Fruit fly (Drosophila melanogaster) whole organism, embryonic: ENCODE data around the gene meigo.
A peak's percentile ranks its signal among the peaks of the same experiment; 100 is the strongest.

ENCODE experiments used
- Ada2b ChIP-seq: fragments of 200-800 bp; sonication (Bioruptor generic); IDR thresholded peaks from 2 replicates; pipeline ENCODE4 v1.3.6; 2022; ENCODE audit warnings: missing biosample characterization, missing genetic modification characterization
- CG10321 ChIP-seq: fragments of 200-800 bp; sonication (Bioruptor generic); IDR thresholded peaks from 2 replicates; pipeline ENCODE4 v1.3.6; 2022; ENCODE audit warnings: missing biosample characterization, missing genetic modification characterization
- CG10654 ChIP-seq: fragments of 200-800 bp; sonication (Bioruptor generic); optimal IDR thresholded peaks from 2 replicates; lab custom pipeline; 2016; ENCODE audit warnings: missing biosample characterization, missing genetic modification characterization
- CG10959 ChIP-seq: fragments of 200-800 bp; sonication (Bioruptor generic); IDR thresholded peaks from 2 replicates; pipeline ENCODE4 v1.3.6; 2022; ENCODE audit warnings: missing biosample characterization, missing genetic modification characterization
- CG11456 ChIP-seq: fragments of 200-800 bp; sonication (Bioruptor generic); IDR thresholded peaks from 3 replicates; pipeline ENCODE4 v1.3.6; 2022; ENCODE audit warnings: missing biosample characterization, missing genetic modification characterization
- CG12236 ChIP-seq: fragments of 200-800 bp; sonication (Bioruptor generic); optimal IDR thresholded peaks from 2 replicates; lab custom pipeline; 2016; ENCODE audit warnings: missing biosample characterization, missing genetic modification characterization
- CG14710 ChIP-seq: fragments of 200-800 bp; sonication (Bioruptor generic); optimal IDR thresholded peaks from 3 replicates; lab custom pipeline; 2019; ENCODE audit warnings: missing biosample characterization, mild to moderate bottlenecking, missing genetic modification characterization, moderate library complexity
- CG17359 ChIP-seq: fragments of 200-800 bp; sonication (Bioruptor generic); optimal IDR thresholded peaks from 3 replicates; lab custom pipeline; 2018; ENCODE audit warnings: missing biosample characterization, mild to moderate bottlenecking, missing genetic modification characterization, moderate library complexity
- CG17829 ChIP-seq: fragments of 200-800 bp; optimal IDR thresholded peaks from 2 replicates; lab custom pipeline; 2019; ENCODE audit warnings: missing biosample characterization, mild to moderate bottlenecking, missing genetic modification characterization, moderate library complexity
- CG18599 ChIP-seq: fragments of 200-800 bp; sonication (Bioruptor generic); optimal IDR thresholded peaks from 3 replicates; lab custom pipeline; 2017; ENCODE audit warnings: missing biosample characterization, missing genetic modification characterization, mild to moderate bottlenecking, moderate library complexity, missing genetic modification reagents
- CG18619 ChIP-seq: fragments of 200-800 bp; sonication (Bioruptor generic); optimal IDR thresholded peaks from 3 replicates; lab custom pipeline; 2017; ENCODE audit warnings: missing biosample characterization, mild to moderate bottlenecking, missing genetic modification characterization
- CG2116 ChIP-seq: fragments of 200-800 bp; sonication (Bioruptor generic); optimal IDR thresholded peaks from 3 replicates; lab custom pipeline; 2018; ENCODE audit warnings: missing biosample characterization, mild to moderate bottlenecking, missing genetic modification characterization
- CG30431 ChIP-seq: fragments of 200-800 bp; sonication (Bioruptor generic); optimal IDR thresholded peaks from 2 replicates; lab custom pipeline; 2017; ENCODE audit warnings: missing biosample characterization, missing genetic modification characterization
- CG33213 ChIP-seq: fragments of 200-800 bp; sonication (Bioruptor generic); optimal IDR thresholded peaks from 3 replicates; lab custom pipeline; 2016; ENCODE audit warnings: missing biosample characterization, missing genetic modification characterization
- CG34376 ChIP-seq: fragments of 200-800 bp; sonication (Bioruptor generic); optimal IDR thresholded peaks from 2 replicates; lab custom pipeline; 2018; ENCODE audit warnings: missing biosample characterization, mild to moderate bottlenecking, missing genetic modification characterization
- CG4707 ChIP-seq: fragments of 200-800 bp; sonication (Bioruptor generic); optimal IDR thresholded peaks from 2 replicates; lab custom pipeline; 2018; ENCODE audit warnings: missing biosample characterization, mild to moderate bottlenecking, missing genetic modification characterization, moderate library complexity
- CG5953 ChIP-seq: fragments of 200-800 bp; sonication (Bioruptor generic); IDR thresholded peaks from 2 replicates; pipeline ENCODE4 v1.3.6; 2022; ENCODE audit warnings: missing biosample characterization, missing genetic modification characterization
- CG6683 ChIP-seq: fragments of 200-800 bp; sonication (Bioruptor generic); optimal IDR thresholded peaks from 2 replicates; lab custom pipeline; 2017; ENCODE audit warnings: missing biosample characterization, mild to moderate bottlenecking, missing genetic modification characterization, missing genetic modification reagents
- CG8944 ChIP-seq: fragments of 200-800 bp; sonication (Bioruptor generic); optimal IDR thresholded peaks from 3 replicates; lab custom pipeline; 2016; ENCODE audit warnings: missing biosample characterization, missing genetic modification characterization
- CG9932 ChIP-seq: fragments of 200-800 bp; sonication (Bioruptor generic); IDR thresholded peaks from 2 replicates; pipeline ENCODE4 v1.3.6; 2022; ENCODE audit warnings: missing biosample characterization, missing genetic modification characterization
- CTCF ChIP-seq: fragments of 200-800 bp; sonication (Bioruptor generic); optimal IDR thresholded peaks from 2 replicates; lab custom pipeline; 2017; ENCODE audit warnings: missing biosample characterization, mild to moderate bottlenecking, missing genetic modification characterization, moderate library complexity
- CkIIα-i1 ChIP-seq: fragments of 200-800 bp; sonication (Bioruptor generic); IDR thresholded peaks from 2 replicates; pipeline ENCODE4 v1.3.6; 2022; ENCODE audit warnings: missing biosample characterization, missing genetic modification characterization
- Deaf1 ChIP-seq: fragments of 200-800 bp; optimal IDR thresholded peaks from 3 replicates; lab custom pipeline; 2019; ENCODE audit warnings: missing biosample characterization, mild to moderate bottlenecking, missing genetic modification characterization, moderate library complexity
- E2f1 ChIP-seq: fragments of 200-800 bp; sonication (Bioruptor generic); IDR thresholded peaks from 2 replicates; pipeline ENCODE4 v1.3.6; 2022; ENCODE audit warnings: missing biosample characterization, missing genetic modification characterization
- GATAe ChIP-seq: fragments of 200-800 bp; sonication (Bioruptor generic); conservative IDR thresholded peaks from 2 replicates; pipeline ENCODE4 v1.3.6; 2022; ENCODE audit warnings: missing biosample characterization, missing genetic modification characterization
- Hr39 ChIP-seq: fragments of >200 bp; optimal IDR thresholded peaks from 2 replicates; lab custom pipeline; 2017
- Hr78 ChIP-seq, 2 experiments: fragments of 200-800 bp in 1 of 2; fragments of >200 bp in 1 of 2; sonication (Bioruptor generic) in 1 of 2; optimal IDR thresholded peaks; 2 replicates each; lab custom pipeline; 2017 to 2019; ENCODE audit warnings: missing biosample characterization in 2 of 2, missing genetic modification characterization in 2 of 2, mild to moderate bottlenecking in 1 of 2, moderate library complexity in 1 of 2
- MESR4 ChIP-seq: fragments of 200-800 bp; sonication (Bioruptor generic); optimal IDR thresholded peaks from 2 replicates; lab custom pipeline; 2018; ENCODE audit warnings: missing biosample characterization, mild to moderate bottlenecking, missing genetic modification characterization, moderate library complexity
- Oaz ChIP-seq: fragments of 200-800 bp; sonication (Bioruptor generic); IDR thresholded peaks from 2 replicates; pipeline ENCODE4 v1.3.6; 2022; ENCODE audit warnings: missing biosample characterization, missing genetic modification characterization
- Rx ChIP-seq: fragments of 200-800 bp; sonication (Bioruptor generic); IDR thresholded peaks from 2 replicates; pipeline ENCODE4 v1.3.6; 2022; ENCODE audit warnings: missing biosample characterization, missing genetic modification characterization
- Sry-δ ChIP-seq: fragments of 200-800 bp; sonication (Bioruptor generic); optimal IDR thresholded peaks from 2 replicates; lab custom pipeline; 2016; ENCODE audit warnings: missing biosample characterization, missing genetic modification characterization
- Usf ChIP-seq: fragments of 200-800 bp; sonication (Bioruptor generic); optimal IDR thresholded peaks from 2 replicates; lab custom pipeline; 2017; ENCODE audit warnings: missing genotype, missing biosample characterization, missing genetic modification characterization
- chinmo ChIP-seq: fragments of 200-800 bp; sonication (Bioruptor generic); IDR thresholded peaks from 4 replicates; pipeline ENCODE4 v1.3.6; 2022; ENCODE audit warnings: missing biosample characterization, missing genetic modification characterization; ENCODE audit not compliant: partially characterized antibody
- dmrt11E ChIP-seq: fragments of 200-800 bp; sonication (Bioruptor generic); optimal IDR thresholded peaks from 3 replicates; lab custom pipeline; 2018; ENCODE audit warnings: missing biosample characterization, mild to moderate bottlenecking, missing genetic modification characterization, moderate library complexity
- exex ChIP-seq: fragments of 200-800 bp; sonication (Bioruptor generic); optimal IDR thresholded peaks from 4 replicates; lab custom pipeline; 2018; ENCODE audit warnings: missing biosample characterization, mild to moderate bottlenecking, missing genetic modification characterization, moderate library complexity
- gcm2 ChIP-seq: fragments of 200-800 bp; sonication (Bioruptor generic); optimal IDR thresholded peaks from 2 replicates; lab custom pipeline; 2016; ENCODE audit warnings: missing biosample characterization, missing genetic modification characterization
- h ChIP-seq: fragments of >200 bp; optimal IDR thresholded peaks from 2 replicates; lab custom pipeline; 2017
- her ChIP-seq: fragments of 200-800 bp; sonication (Bioruptor generic); optimal IDR thresholded peaks from 2 replicates; lab custom pipeline; 2016; ENCODE audit warnings: missing biosample characterization, missing genetic modification characterization
- lmd ChIP-seq: fragments of 200-800 bp; sonication (Bioruptor generic); IDR thresholded peaks from 2 replicates; pipeline ENCODE4 v1.3.6; 2022; ENCODE audit warnings: missing biosample characterization, missing genetic modification characterization
- mirr ChIP-seq: fragments of 200-800 bp; sonication (Bioruptor generic); optimal IDR thresholded peaks from 3 replicates; lab custom pipeline; 2018; ENCODE audit warnings: missing biosample characterization, mild to moderate bottlenecking, missing genetic modification characterization
- nau ChIP-seq: fragments of 200-800 bp; sonication (Bioruptor generic); optimal IDR thresholded peaks from 3 replicates; lab custom pipeline; 2017; ENCODE audit warnings: missing biosample characterization, mild to moderate bottlenecking, missing genetic modification characterization, missing genetic modification reagents
- peb ChIP-seq: fragments of 200-800 bp; sonication (Bioruptor generic); IDR thresholded peaks from 2 replicates; pipeline ENCODE4 v1.3.6; 2022; ENCODE audit warnings: missing biosample characterization, missing genetic modification characterization
- row ChIP-seq: fragments of 200-800 bp; sonication (Bioruptor generic); IDR thresholded peaks from 3 replicates; pipeline ENCODE4 v1.3.6; 2022; ENCODE audit warnings: missing biosample characterization, missing genetic modification characterization
- sc ChIP-seq, 3 experiments: fragments of >200 bp in 2 of 3; fragments of 200-800 bp in 1 of 3; sonication (Bioruptor generic) in 1 of 3; optimal IDR thresholded peaks; 2 replicates in 2 of 3; 3 replicates in 1 of 3; lab custom pipeline; 2017; ENCODE audit warnings: mild to moderate bottlenecking in 1 of 3, missing biosample characterization in 1 of 3, missing genetic modification characterization in 1 of 3, missing genetic modification reagents in 1 of 3
- slou ChIP-seq: fragments of 200-800 bp; sonication (Bioruptor generic); optimal IDR thresholded peaks from 3 replicates; lab custom pipeline; 2016; ENCODE audit warnings: missing biosample characterization, missing genetic modification characterization
- sna ChIP-seq: fragments of 200-800 bp; sonication (Bioruptor generic); IDR thresholded peaks from 2 replicates; pipeline ENCODE4 v1.3.6; 2022; ENCODE audit warnings: missing biosample characterization, missing genetic modification characterization; ENCODE audit not compliant: partially characterized antibody
- tgo ChIP-seq: fragments of 200-800 bp; sonication (Bioruptor generic); IDR thresholded peaks from 3 replicates; pipeline ENCODE4 v1.3.6; 2022; ENCODE audit warnings: missing biosample characterization, missing genetic modification characterization
- trh ChIP-seq: fragments of 200-800 bp; sonication (Bioruptor generic); optimal IDR thresholded peaks from 2 replicates; lab custom pipeline; 2016; ENCODE audit warnings: missing biosample characterization, missing genetic modification characterization
- usp ChIP-seq: fragments of >200 bp; optimal IDR thresholded peaks from 2 replicates; lab custom pipeline; 2017; ENCODE audit warnings: missing biosample characterization, missing genetic modification characterization
- zf30C ChIP-seq: fragments of 200-800 bp; sonication (Bioruptor generic); optimal IDR thresholded peaks from 3 replicates; lab custom pipeline; 2018; ENCODE audit warnings: missing biosample characterization, mild to moderate bottlenecking, missing genetic modification characterization

Gene meigo

dm6 chr3R:21151090-21151870, 13.2 kb downstream of the meigo start (continued):
- TF ChIP-seq usp: no peak
- peak; percentile 71 for TF ChIP-seq Ada2b (GFP tag; lab: Robert Waterston, UW)
- no peak for TF ChIP-seq Hr78 (GFP tag; optimal IDR thresholded peaks at IDR 0.05; lab: Kevin White, UChicago)
- TF ChIP-seq CG6683 (GFP tag; lab: Kevin White, UChicago): peak; percentile 23
- no peak for TF ChIP-seq MESR4 (GFP tag; lab: Kevin White, UChicago)
- no peak for TF ChIP-seq trh
- TF ChIP-seq CG17359: peak; percentile 78
- peak; percentile 44; the same call in 1 of the 2 replicates for TF ChIP-seq lmd (GFP tag; lab: Robert Waterston, UW)
- TF ChIP-seq dmrt11E: no peak
- TF ChIP-seq sc (optimal IDR thresholded peaks at IDR 0.05; lab: Kevin White, UChicago): no peak
- no peak for TF ChIP-seq sc (GFP tag; optimal IDR thresholded peaks at IDR 0.05; lab: Kevin White, UChicago)
- TF ChIP-seq Deaf1 (tag; lab: Kevin White, UChicago): peak; percentile 1
- no peak for TF ChIP-seq CG34376
- TF ChIP-seq CG11456 (GFP tag; lab: Robert Waterston, UW): no peak
- TF ChIP-seq CG10959 (GFP tag; lab: Robert Waterston, UW): 0 out of 2 replicates have a peak, but pooled peaks have one; percentile 4
- no peak for TF ChIP-seq slou
- no peak for TF ChIP-seq mirr (GFP tag; lab: Kevin White, UChicago)
- TF ChIP-seq exex (tag; lab: Kevin White, UChicago): peak; percentile 72
- no peak for TF ChIP-seq Usf (GFP tag; lab: Kevin White, UChicago)
- no peak for TF ChIP-seq CG5953 (GFP tag; lab: Robert Waterston, UW)
- TF ChIP-seq CG12236 (GFP tag; lab: Kevin White, UChicago): peak; percentile 19
- peak; percentile 69 for TF ChIP-seq CG18599
- no peak for TF ChIP-seq CG30431 (GFP tag; lab: Kevin White, UChicago)
- no peak for TF ChIP-seq h (lab: Kevin White, UChicago)
- TF ChIP-seq peb: no peak
- no peak for TF ChIP-seq Rx (GFP tag; lab: Robert Waterston, UW)
- TF ChIP-seq CG8944 (GFP tag; lab: Kevin White, UChicago): no peak
- peak; percentile 20 for TF ChIP-seq CG10654
- no peak for TF ChIP-seq CG4707
- TF ChIP-seq CG18619 (GFP tag; lab: Kevin White, UChicago): peak; percentile 9
- peak; percentile 46 for TF ChIP-seq CG17829 (tag; lab: Kevin White, UChicago)
- TF ChIP-seq chinmo (GFP tag; lab: Robert Waterston, UW): peak; percentile 86; the same call in 2 of the 4 replicates
- no peak for TF ChIP-seq CTCF (GFP tag; lab: Kevin White, UChicago)
- TF ChIP-seq GATAe (GFP tag; lab: Robert Waterston, UW): no peak
- peak; percentile 62; the same call in 2 of the 3 replicates for TF ChIP-seq tgo
- no peak for TF ChIP-seq zf30C (GFP tag; lab: Kevin White, UChicago)
- TF ChIP-seq CG2116: peak; percentile 8
- no peak for TF ChIP-seq Sry-δ (GFP tag; lab: Kevin White, UChicago)
- TF ChIP-seq sna (GFP tag; lab: Robert Waterston, UW): no peak
- TF ChIP-seq Oaz: no peak
- TF ChIP-seq Hr39: no peak
- TF ChIP-seq CkIIα-i1 (GFP tag; lab: Robert Waterston, UW): no peak
- peak; percentile 74 for TF ChIP-seq CG9932 (GFP tag; lab: Robert Waterston, UW)
- peak; percentile 28 for TF ChIP-seq nau (GFP tag; lab: Kevin White, UChicago)
- TF ChIP-seq her (GFP tag; lab: Kevin White, UChicago): no peak
- TF ChIP-seq CG33213 (GFP tag; lab: Kevin White, UChicago): no peak
- peak; percentile 36; the same call in 1 of the 2 replicates for TF ChIP-seq CG10321 (GFP tag; lab: Robert Waterston, UW)
- TF ChIP-seq E2f1: no peak
- no peak for TF ChIP-seq gcm2
- peak; percentile 76 for TF ChIP-seq row
- peak; percentile 8 for TF ChIP-seq CG14710 (tag; lab: Kevin White, UChicago)
